Worm (Caenorhabditis elegans): ENCODE results near the gene tpa-1.

Gene tpa-1

ce11 chrIV:51219-51618 is 40.6 kb upstream of the tpa-1 start (continued):
- no peak for TF ChIP-seq ceh-82 (tag; optimal IDR thresholded peaks at IDR 0.05)
- no peak for TF ChIP-seq lin-39 (tag; optimal IDR thresholded peaks at IDR 0.05)
- peak; percentile 58; the same call in 1 of the 2 replicates for TF ChIP-seq egl-43 (GFP tag; IDR thresholded peaks at IDR 0.05)
- TF ChIP-seq ctbp-1 (GFP tag; IDR thresholded peaks at IDR 0.05) = no peak
- TF ChIP-seq lin-29 (GFP tag; IDR thresholded peaks at IDR 0.05) = no peak
- peak; percentile 73 for TF ChIP-seq dve-1 (tag; optimal IDR thresholded peaks at IDR 0.05; ENCODE audit: insufficient read depth)
- no peak for TF ChIP-seq fkh-10 (GFP tag; optimal IDR thresholded peaks at IDR 0.05)
- 0 out of 2 replicates have a peak, but pooled peaks have one; percentile 22 for TF ChIP-seq php-3 (GFP tag; IDR thresholded peaks at IDR 0.05)
- TF ChIP-seq zip-2 (tag; optimal IDR thresholded peaks at IDR 0.05) = no peak
- no peak for TF ChIP-seq mdl-1 (tag; optimal IDR thresholded peaks at IDR 0.05)
- TF ChIP-seq T26A8.4 (GFP tag; IDR thresholded peaks at IDR 0.05) = no peak
- peak; percentile 31 for TF ChIP-seq pqm-1 (tag; optimal IDR thresholded peaks at IDR 0.05)
- TF ChIP-seq nhr-111 (GFP tag; optimal IDR thresholded peaks at IDR 0.05) = no peak
- no peak; the same call in 1 of the 2 replicates for TF ChIP-seq lin-38 (GFP tag; IDR thresholded peaks at IDR 0.05)
- TF ChIP-seq sdz-12 (GFP tag; optimal IDR thresholded peaks at IDR 0.05) = no peak
- no peak for TF ChIP-seq tag-97 (GFP tag; IDR thresholded peaks at IDR 0.05)
- TF ChIP-seq skn-1 (tag; optimal IDR thresholded peaks at IDR 0.05) = no peak
- peak; percentile 29 for TF ChIP-seq dpl-1 (GFP tag; optimal IDR thresholded peaks at IDR 0.05)
- TF ChIP-seq ztf-11 (tag; optimal IDR thresholded peaks at IDR 0.05) = no peak
- peak; percentile 27 for TF ChIP-seq nhr-77 (tag; optimal IDR thresholded peaks at IDR 0.05)
- TF ChIP-seq nhr-42 (GFP tag; IDR thresholded peaks at IDR 0.05) = no peak
- TF ChIP-seq hlh-11 (tag; optimal IDR thresholded peaks at IDR 0.05) = peak; percentile 83
- TF ChIP-seq nhr-10 (tag; optimal IDR thresholded peaks at IDR 0.05) = no peak
- TF ChIP-seq gei-8 (GFP tag; optimal IDR thresholded peaks at IDR 0.05) = no peak
- peak; percentile 84 for TF ChIP-seq mxl-3 (GFP tag; optimal IDR thresholded peaks at IDR 0.05)
- TF ChIP-seq mdt-29 (GFP tag; IDR thresholded peaks at IDR 0.05) = no peak
- no peak for TF ChIP-seq madf-9 (GFP tag; conservative IDR thresholded peaks at IDR 0.05)
- TF ChIP-seq nhr-11 (tag; optimal IDR thresholded peaks at IDR 0.05) = no peak
- TF ChIP-seq attf-4 (tag; optimal IDR thresholded peaks at IDR 0.05) = no peak
- no peak for TF ChIP-seq Y48G9A.11 (GFP tag; IDR thresholded peaks at IDR 0.05)
- no peak for TF ChIP-seq daf-8 (GFP tag; IDR thresholded peaks at IDR 0.05)
- peak; percentile 52 for TF ChIP-seq mep-1 (tag; optimal IDR thresholded peaks at IDR 0.05)
- TF ChIP-seq set-16 (GFP tag; IDR thresholded peaks at IDR 0.05) = peak; percentile 29; the same call in 1 of the 2 replicates
- TF ChIP-seq hif-1 (tag; optimal IDR thresholded peaks at IDR 0.05) = peak in 1 of 2 experiments; percentile 42
- TF ChIP-seq ceh-62 (tag; optimal IDR thresholded peaks at IDR 0.05) = no peak
- TF ChIP-seq Y5F2A.4 (GFP tag; optimal IDR thresholded peaks at IDR 0.05) = no peak
- TF ChIP-seq nhr-6 (tag; optimal IDR thresholded peaks at IDR 0.05) = no peak
- peak; percentile 72 for TF ChIP-seq hmg-1.1 (GFP tag; IDR thresholded peaks at IDR 0.05)
- TF ChIP-seq aha-1 (tag) = peak; percentile 68
- no peak for TF ChIP-seq ama-1 (optimal IDR thresholded peaks at IDR 0.05)
- TF ChIP-seq nhr-102 (tag; optimal IDR thresholded peaks at IDR 0.05) = peak; percentile 43
- TF ChIP-seq ceh-28 (tag; optimal IDR thresholded peaks at IDR 0.05) = no peak
- TF ChIP-seq ceh-20 (GFP tag; IDR thresholded peaks at IDR 0.05) = no peak
- no peak for TF ChIP-seq F37D6.2 (tag; optimal IDR thresholded peaks at IDR 0.05)
- peak in 1 of 2 experiments; percentile 51 for TF ChIP-seq unc-62 (GFP tag; optimal IDR thresholded peaks at IDR 0.05 in 1 of 2)
- no peak for TF ChIP-seq unc-62 (tag; optimal IDR thresholded peaks at IDR 0.05)
- TF ChIP-seq daf-16 (GFP tag; optimal IDR thresholded peaks at IDR 0.05) = no peak
- TF ChIP-seq daf-16 (tag; optimal IDR thresholded peaks at IDR 0.05) = peak; percentile 71
- no peak for TF ChIP-seq mxl-2 (GFP tag; conservative IDR thresholded peaks at IDR 0.05)
- peak; percentile 65 for TF ChIP-seq mes-2 (tag; optimal IDR thresholded peaks at IDR 0.05; ENCODE audit: poor library complexity, severe bottlenecking)
- no peak; the same call in 1 of the 2 replicates for TF ChIP-seq lin-1 (GFP tag; IDR thresholded peaks at IDR 0.05)
- no peak for TF ChIP-seq ZK337.2 (GFP tag; IDR thresholded peaks at IDR 0.05)
- TF ChIP-seq spr-1 (tag; optimal IDR thresholded peaks at IDR 0.05) = no peak

Data from whole organism, L4 larva.